Fruit fly (Drosophila melanogaster): ENCODE measurements around the gene CG10132.

The CG10132 gene

DNA sequence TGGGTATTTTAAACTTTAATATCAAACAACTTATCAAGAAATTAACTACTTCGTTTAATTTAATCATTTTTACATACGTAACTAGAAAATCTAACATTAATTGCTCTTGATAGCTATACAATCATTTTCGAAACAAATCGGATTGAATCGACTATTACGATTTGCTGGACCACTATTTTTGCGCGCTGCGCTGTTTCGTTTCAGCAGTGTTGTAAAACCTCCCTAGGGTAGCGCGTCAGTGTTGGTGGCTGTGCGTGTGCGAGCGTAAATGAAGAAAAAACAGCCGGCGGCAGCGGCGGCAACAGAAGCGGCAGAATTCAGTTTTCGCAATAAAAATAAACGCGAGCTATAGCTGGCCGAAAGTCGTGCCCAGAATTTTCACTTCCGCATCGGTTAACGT, 14.6 kb downstream of the CG10132 start, which contains the start of gene CG33116 (continued):
- peak; percentile 92 for TF ChIP-seq Hr4 (GFP tag; optimal IDR thresholded peaks at IDR 0.05)
- TF ChIP-seq CG3032 (tag; optimal IDR thresholded peaks at IDR 0.05) = peak; percentile 77
- TF ChIP-seq acj6 (GFP tag; optimal IDR thresholded peaks at IDR 0.05) = peak; percentile 82
- peak; percentile 77 for TF ChIP-seq CG1621 (tag; optimal IDR thresholded peaks at IDR 0.05)
- peak; percentile 85 for TF ChIP-seq CG6163 (GFP tag; IDR thresholded peaks at IDR 0.05)
- peak; percentile 74 for TF ChIP-seq CG8632 (GFP tag; optimal IDR thresholded peaks at IDR 0.05)
- TF ChIP-seq CG4318 (GFP tag; optimal IDR thresholded peaks at IDR 0.05) = peak; percentile 75
- TF ChIP-seq CG34406 (GFP tag; optimal IDR thresholded peaks at IDR 0.05) = peak; percentile 75
- peak; percentile 69 for TF ChIP-seq CG11294 (GFP tag; IDR thresholded peaks at IDR 0.05)
- TF ChIP-seq Blimp-1 (GFP tag; optimal IDR thresholded peaks at IDR 0.05) = peak; percentile 39
- TF ChIP-seq CG3919 (GFP tag; optimal IDR thresholded peaks at IDR 0.05) = peak; percentile 92
- peak; percentile 71 for TF ChIP-seq CG6854 (GFP tag; optimal IDR thresholded peaks at IDR 0.05)
- TF ChIP-seq ss (GFP tag; optimal IDR thresholded peaks at IDR 0.05) = peak; percentile 56 to 75
- TF ChIP-seq fd85E (GFP tag; optimal IDR thresholded peaks at IDR 0.05) = peak; percentile 69
- TF ChIP-seq fd59A (GFP tag; optimal IDR thresholded peaks at IDR 0.05) = peak; percentile 70
- TF ChIP-seq CG15336 (GFP tag; IDR thresholded peaks at IDR 0.05) = peak; percentile 89

- TF ChIP-seq vri (GFP tag; optimal IDR thresholded peaks at IDR 0.05) (peak; percentile 77), Eip78C (GFP tag) (peak; percentile 5), CG31627 (GFP tag; optimal IDR thresholded peaks at IDR 0.05) (no peak), Sox14 (GFP tag; optimal IDR thresholded peaks at IDR 0.05) (no peak), svp (GFP tag) (peak; percentile 26), achi (GFP tag; optimal IDR thresholded peaks at IDR 0.05) (no peak)
Measured at dm6 chr2L:19535234-19535633, 16.6 kb downstream of the CG10132 start, which contains the start of gene CG31697. Gene CG31697, plus strand, starts transcription at chr2L:19535448.

DNA sequence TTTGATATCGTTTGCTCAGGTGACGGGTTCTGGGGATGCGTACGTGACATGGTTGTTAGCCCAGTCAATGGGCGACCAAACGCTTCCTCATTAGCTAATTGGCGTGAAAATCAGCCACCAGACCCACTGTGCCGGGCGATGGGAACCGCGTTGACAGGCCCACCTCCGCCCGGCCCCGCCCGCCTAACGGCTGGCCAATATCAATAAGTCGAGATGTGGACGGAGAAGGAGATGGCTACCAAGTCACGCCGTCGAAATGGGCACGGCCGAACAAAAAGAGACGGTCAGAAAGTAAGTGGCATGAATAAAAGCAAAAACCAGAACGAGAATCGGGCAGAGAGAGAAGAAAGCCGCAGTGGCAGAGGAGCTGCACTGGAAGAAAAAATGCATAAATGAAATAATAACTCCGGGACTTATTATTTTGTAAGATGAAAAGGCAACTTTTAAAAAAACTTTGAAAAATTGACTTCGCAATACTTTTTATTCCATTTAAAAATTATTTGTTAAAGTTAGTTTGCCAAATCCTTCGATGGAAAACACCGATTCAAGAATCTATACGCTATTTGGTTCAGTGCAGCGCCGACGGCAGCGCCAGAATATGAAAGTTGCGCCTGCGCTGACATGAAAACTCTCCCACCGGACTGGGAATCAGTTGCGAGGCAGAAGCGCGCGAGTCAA, 19.3 kb downstream of the CG10132 start, which contains the start of gene CG13082:
Gene CG13082 (plus strand): TSS at position 647 of the 678 bp plus-strand sequence.
- TF ChIP-seq dsx (GFP tag; optimal IDR thresholded peaks at IDR 0.05; ENCODE audit: poor library complexity, severe bottlenecking) (peak; percentile 69), Eip93F (GFP tag; optimal IDR thresholded peaks at IDR 0.05) (peak; percentile 94), OdsH (GFP tag; optimal IDR thresholded peaks at IDR 0.05) (peak; percentile 89), CG7368 (GFP tag; optimal IDR thresholded peaks at IDR 0.05) (peak; percentile 67), Smox (GFP tag; optimal IDR thresholded peaks at IDR 0.05) (peak; percentile 96), Sox102F (GFP tag; optimal IDR thresholded peaks at IDR 0.05) (peak; percentile 95), CG8119 (GFP tag; IDR thresholded peaks at IDR 0.05) (peak; percentile 91), CG10631 (GFP tag; optimal IDR thresholded peaks at IDR 0.05) (peak; percentile 87), spab (GFP tag; optimal IDR thresholded peaks at IDR 0.05) (peak; percentile 63), CG6163 (GFP tag; IDR thresholded peaks at IDR 0.05) (peak; percentile 87), CG16779 (tag; optimal IDR thresholded peaks at IDR 0.05) (peak; percentile 66), Hr39 (GFP tag; optimal IDR thresholded peaks at IDR 0.05) (peak; percentile 96), salr (GFP tag; optimal IDR thresholded peaks at IDR 0.05) (peak; percentile 24 to 89), cyc (GFP tag; optimal IDR thresholded peaks at IDR 0.05) (peak; percentile 96), CG11762 (GFP tag; optimal IDR thresholded peaks at IDR 0.05; ENCODE audit: insufficient read depth) (peak; percentile 88), CG6792 (GFP tag; optimal IDR thresholded peaks at IDR 0.05) (peak; percentile 93), acj6 (GFP tag; optimal IDR thresholded peaks at IDR 0.05) (peak; percentile 93), CG6276 (GFP tag; optimal IDR thresholded peaks at IDR 0.05) (peak; percentile 87), CG8319 (GFP tag; optimal IDR thresholded peaks at IDR 0.05) (peak; percentile 84), CG3032 (tag; optimal IDR thresholded peaks at IDR 0.05) (peak; percentile 76), Met (GFP tag; optimal IDR thresholded peaks at IDR 0.05) (peak; percentile 97), ss (GFP tag; optimal IDR thresholded peaks at IDR 0.05) (peak; percentile 50 to 74), CG11294 (GFP tag; IDR thresholded peaks at IDR 0.05) (peak; percentile 45; the same call in 1 of the 2 replicates), vri (GFP tag; optimal IDR thresholded peaks at IDR 0.05) (peak; percentile 83), CG15336 (GFP tag; IDR thresholded peaks at IDR 0.05) (peak; percentile 89), CG34406 (GFP tag; optimal IDR thresholded peaks at IDR 0.05) (peak; percentile 91), achi (GFP tag; optimal IDR thresholded peaks at IDR 0.05) (peak; percentile 92), CG3919 (GFP tag; optimal IDR thresholded peaks at IDR 0.05) (peak; percentile 94), eg (GFP tag; IDR thresholded peaks at IDR 0.05) (peak; percentile 72), Sox15 (GFP tag; optimal IDR thresholded peaks at IDR 0.05) (peak; percentile 76), fd59A (GFP tag; optimal IDR thresholded peaks at IDR 0.05) (peak; percentile 67), Blimp-1 (GFP tag; optimal IDR thresholded peaks at IDR 0.05) (peak; percentile 93), Sox14 (GFP tag; optimal IDR thresholded peaks at IDR 0.05) (peak; percentile 95), CG6808 (GFP tag; optimal IDR thresholded peaks at IDR 0.05) (peak; percentile 77), pdm3 (GFP tag; optimal IDR thresholded peaks at IDR 0.05) (peak; percentile 88), Eip75B (GFP tag; optimal IDR thresholded peaks at IDR 0.05) (peak; percentile 93)
